Fruit fly (Drosophila melanogaster): ENCODE data around the gene Doc3.

Gene Doc3

dm6 chr3L:8974478-8975477 lies 30.2 kb upstream of the Doc3 start, which contains the start of the genes pix and Srp68 (continued):
- TF ChIP-seq CG33213 (GFP tag; optimal IDR thresholded peaks at IDR 0.05) (peak; percentile 9), CG3281 (GFP tag; optimal IDR thresholded peaks at IDR 0.05) (peak; percentile 46), CG10147 (GFP tag; optimal IDR thresholded peaks at IDR 0.05) (peak; percentile 63), Lim3 (GFP tag; IDR thresholded peaks at IDR 0.05) (no peak), TFAM (GFP tag; optimal IDR thresholded peaks at IDR 0.05) (no peak), ranshi (GFP tag; IDR thresholded peaks at IDR 0.05) (peak; percentile 38; the same call in 1 of the 2 replicates), Ets65A (GFP tag) (peak; percentile 92), nerfin-2 (GFP tag; IDR thresholded peaks at IDR 0.05; ENCODE audit: partially characterized antibody) (peak; percentile 45; the same call in 1 of the 2 replicates), eyg (GFP tag; optimal IDR thresholded peaks at IDR 0.05) (no peak), Stat92E (GFP tag; optimal IDR thresholded peaks at IDR 0.05) (peak in 1 of 3 experiments; percentile 76), Aef1 (GFP tag; IDR thresholded peaks at IDR 0.05) (no peak; the same call in 2 of the 3 replicates), Gsc (GFP tag; IDR thresholded peaks at IDR 0.05) (no peak), CG7556 (GFP tag; optimal IDR thresholded peaks at IDR 0.05) (peak; percentile 45), YL-1 (GFP tag; optimal IDR thresholded peaks at IDR 0.05) (peak; percentile 81), Xrp1 (GFP tag; IDR thresholded peaks at IDR 0.05) (peak; percentile 59; the same call in 1 of the 2 replicates), Ets97D (GFP tag; optimal IDR thresholded peaks at IDR 0.05) (peak; percentile 41), gt (GFP tag; IDR thresholded peaks at IDR 0.05) (no peak), Nf-YC (tag; optimal IDR thresholded peaks at IDR 0.05) (peak; percentile 73), D (optimal IDR thresholded peaks at IDR 0.05) (no peak), D (GFP tag; optimal IDR thresholded peaks at IDR 0.05) (peak; percentile 24), CG31224 (GFP tag; IDR thresholded peaks at IDR 0.05) (0 out of 2 replicates have a peak, but pooled peaks have one; percentile 14), HLH54F (GFP tag; optimal IDR thresholded peaks at IDR 0.05) (peak; percentile 62), CG1602 (GFP tag; optimal IDR thresholded peaks at IDR 0.05) (peak; percentile 53), lilli (GFP tag; optimal IDR thresholded peaks at IDR 0.05) (peak; percentile 75), stc (GFP tag; IDR thresholded peaks at IDR 0.05) (no peak), CG4424 (GFP tag; optimal IDR thresholded peaks at IDR 0.05) (peak; percentile 74), CG6791 (GFP tag; IDR thresholded peaks at IDR 0.05; ENCODE audit: partially characterized antibody) (0 out of 3 replicates have a peak, but pooled peaks have one; percentile 33), CG32532 (GFP tag; IDR thresholded peaks at IDR 0.05) (0 out of 2 replicates have a peak, but pooled peaks have one; percentile 29), CG34422 (GFP tag; IDR thresholded peaks at IDR 0.05) (no peak; the same call in 1 of the 3 replicates), Rfx (GFP tag; IDR thresholded peaks at IDR 0.05) (peak; percentile 65), slbo (GFP tag; IDR thresholded peaks at IDR 0.05) (peak; percentile 65; the same call in 1 of the 2 replicates), CG4820 (GFP tag; optimal IDR thresholded peaks at IDR 0.05) (peak; percentile 37), ara (GFP tag; IDR thresholded peaks at IDR 0.05) (no peak), CG3847 (GFP tag; IDR thresholded peaks at IDR 0.05) (peak; percentile 77), CG11247 (GFP tag; IDR thresholded peaks at IDR 0.05) (no peak), HLHmδ (GFP tag; optimal IDR thresholded peaks at IDR 0.05) (no peak), CG13296 (GFP tag; optimal IDR thresholded peaks at IDR 0.05) (no peak), CoRest (tag; optimal IDR thresholded peaks at IDR 0.05) (peak; percentile 83), jumu (GFP tag; optimal IDR thresholded peaks at IDR 0.05) (peak; percentile 16), CG10267 (tag; optimal IDR thresholded peaks at IDR 0.05) (peak; percentile 99), hb (GFP tag; IDR thresholded peaks at IDR 0.05; ENCODE audit: partially characterized antibody) (peak; percentile 65), CG16813 (GFP tag; IDR thresholded peaks at IDR 0.05; ENCODE audit: partially characterized antibody) (peak; percentile 88), Dek (tag; optimal IDR thresholded peaks at IDR 0.05) (peak; percentile 60), knrl (GFP tag; IDR thresholded peaks at IDR 0.05; ENCODE audit: partially characterized antibody) (peak; percentile 93), Trl (optimal IDR thresholded peaks at IDR 0.05) (no peak), Trl (GFP tag; optimal IDR thresholded peaks at IDR 0.05) (peak; percentile 51), CG17361 (GFP tag; IDR thresholded peaks at IDR 0.05) (peak; percentile 88), Fer2 (tag; optimal IDR thresholded peaks at IDR 0.05) (peak; percentile 59)

Data from whole organism, embryonic.